Fruit fly (Drosophila melanogaster): ENCODE measurements around the gene stas.

DNA sequence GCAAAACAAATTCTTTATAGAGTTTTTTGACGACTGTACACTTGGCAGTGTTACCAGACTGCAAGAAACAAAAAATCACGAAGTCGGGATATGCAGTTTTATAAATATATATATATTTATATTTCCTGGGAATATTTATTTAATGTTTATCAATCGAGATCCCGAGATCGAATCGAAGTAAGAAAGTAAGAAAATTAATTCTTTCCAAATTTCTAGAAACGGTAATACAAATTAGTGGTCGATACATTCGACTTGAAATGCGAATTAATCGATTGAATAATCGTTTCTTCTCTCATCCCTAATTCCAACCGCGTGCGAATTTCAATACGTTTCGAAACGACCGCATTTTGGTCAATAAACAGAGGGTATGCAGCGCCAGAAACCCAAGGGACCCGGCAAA lies 8.3 kb upstream of the stas start, which contains the start of the genes CG8289 and CG5800:
- no peak for TF ChIP-seq CG8478 (optimal IDR thresholded peaks at IDR 0.05)
- TF ChIP-seq usp (GFP tag; optimal IDR thresholded peaks at IDR 0.05), result no peak
- TF ChIP-seq Dll (optimal IDR thresholded peaks at IDR 0.05), result no peak
- no peak for TF ChIP-seq psq (optimal IDR thresholded peaks at IDR 0.05)
